Fruit fly (Drosophila melanogaster) whole organism: ENCODE results near the gene Fad2.

Experiments used
- CG8478 ChIP-seq: fragments of >200 bp; optimal IDR thresholded peaks from 2 replicates; lab custom pipeline; 2018; ENCODE audit warnings: inconsistent platforms
- EcR ChIP-seq, 2 experiments: fragments of >200 bp; optimal IDR thresholded peaks; 2 replicates each; lab custom pipeline; 2017; ENCODE audit warnings: missing biosample characterization in 2 of 2, missing genetic modification characterization in 2 of 2, missing genetic modification reagents in 2 of 2
- pan ChIP-seq: fragments of >200 bp; optimal IDR thresholded peaks from 2 replicates; lab custom pipeline; 2017
- psq ChIP-seq: fragments of >200 bp; optimal IDR thresholded peaks from 2 replicates; lab custom pipeline; 2017
- usp ChIP-seq: fragments of >200 bp; optimal IDR thresholded peaks from 2 replicates; lab custom pipeline; 2017; ENCODE audit warnings: missing biosample characterization, missing genetic modification characterization, mixed read lengths

- TF ChIP-seq pan (lab: Kevin White, UChicago): no peak
- TF ChIP-seq psq (lab: Kevin White, UChicago): no peak
- TF ChIP-seq CG8478: no peak
- no peak for TF ChIP-seq EcR (GFP tag; optimal IDR thresholded peaks at IDR 0.05; lab: Kevin White, UChicago)
- no peak for TF ChIP-seq usp (GFP tag; lab: Kevin White, UChicago)
These were observed 15.5 kb upstream of the Fad2 start for dm6 chr3L:11007786-11008185.
